Fruit fly (Drosophila melanogaster) whole organism, pupa: ENCODE measurements around the gene CG3592.

Experiments used
- CG10348 ChIP-seq: fragments of 200-800 bp; sonication (Bioruptor generic); IDR thresholded peaks from 2 replicates; pipeline ENCODE4 v1.3.6; 2022; ENCODE audit warnings: missing biosample characterization, missing genetic modification characterization
- CG12605 ChIP-seq: fragments of 200-800 bp; sonication (Bioruptor generic); IDR thresholded peaks from 2 replicates; pipeline ENCODE4 v1.3.6; 2022; ENCODE audit warnings: missing biosample characterization, missing genetic modification characterization
- CG14655 ChIP-seq: fragments of 200-800 bp; sonication (Bioruptor generic); optimal IDR thresholded peaks from 3 replicates; lab custom pipeline; 2017; ENCODE audit warnings: mild to moderate bottlenecking, missing biosample characterization, missing genetic modification reagents, missing genetic modification characterization
- CG15710 ChIP-seq: fragments of 200-800 bp; sonication (Bioruptor generic); optimal IDR thresholded peaks from 2 replicates; lab custom pipeline; 2018; ENCODE audit warnings: missing biosample characterization, mild to moderate bottlenecking, missing genetic modification characterization, moderate library complexity
- CG17806 ChIP-seq: fragments of 200-800 bp; sonication (Bioruptor generic); optimal IDR thresholded peaks from 2 replicates; lab custom pipeline; 2018; ENCODE audit warnings: missing biosample characterization, mild to moderate bottlenecking, missing genetic modification characterization, moderate library complexity
- CG8301 ChIP-seq: fragments of 200-800 bp; sonication (Bioruptor generic); optimal IDR thresholded peaks from 2 replicates; lab custom pipeline; 2018; ENCODE audit warnings: missing biosample characterization, mild to moderate bottlenecking, missing genetic modification characterization
- CG9948 ChIP-seq: fragments of 200-800 bp; sonication (Bioruptor generic); optimal IDR thresholded peaks from 2 replicates; lab custom pipeline; 2018; ENCODE audit warnings: missing biosample characterization, mild to moderate bottlenecking, missing genetic modification characterization, moderate library complexity
- EcR ChIP-seq: fragments of 200-800 bp; sonication (Bioruptor generic); optimal IDR thresholded peaks from 3 replicates; lab custom pipeline; 2019; ENCODE audit warnings: missing biosample characterization, missing genetic modification characterization, mild to moderate bottlenecking, moderate library complexity, missing genetic modification reagents
- Ets98B ChIP-seq: fragments of 200-800 bp; sonication (Bioruptor generic); IDR thresholded peaks from 2 replicates; pipeline ENCODE4 v1.3.6; 2022; ENCODE audit warnings: missing biosample characterization, missing genetic modification characterization
- Pif1B ChIP-seq: fragments of 200-800 bp; sonication (Bioruptor generic); optimal IDR thresholded peaks from 3 replicates; lab custom pipeline; 2016; ENCODE audit warnings: missing biosample characterization, missing genetic modification characterization
- Snoo ChIP-seq: fragments of 200-800 bp; sonication (Bioruptor generic); optimal IDR thresholded peaks from 3 replicates; lab custom pipeline; 2017; ENCODE audit warnings: missing biosample characterization, mild to moderate bottlenecking, missing genetic modification characterization, inconsistent platforms
- fd96Ca ChIP-seq: fragments of 200-800 bp; sonication (Bioruptor generic); IDR thresholded peaks from 3 replicates; pipeline ENCODE4 v1.3.6; 2022; ENCODE audit warnings: missing biosample characterization, missing genetic modification characterization
- gl ChIP-seq: fragments of 200-800 bp; sonication (Bioruptor generic); optimal IDR thresholded peaks from 2 replicates; lab custom pipeline; 2018; ENCODE audit warnings: missing biosample characterization, mild to moderate bottlenecking, missing genetic modification characterization
- rn ChIP-seq: fragments of 200-800 bp; sonication (Bioruptor generic); IDR thresholded peaks from 2 replicates; pipeline ENCODE4 v1.3.6; 2022; ENCODE audit warnings: missing biosample characterization, missing genetic modification characterization

dm6 chrX:2936727-2937126 lies 1.8 kb downstream of the CG3592 start, which contains the start of gene CG3598:
- TF ChIP-seq rn (GFP tag; lab: Robert Waterston, UW): no peak
- TF ChIP-seq CG15710 (tag; lab: Kevin White, UChicago): no peak
- TF ChIP-seq CG14655 (GFP tag; lab: Kevin White, UChicago): no peak
- no peak for TF ChIP-seq CG10348 (GFP tag; lab: Robert Waterston, UW)
- no peak for TF ChIP-seq Pif1B (GFP tag; lab: Kevin White, UChicago)
- no peak for TF ChIP-seq CG9948 (tag; lab: Kevin White, UChicago)
- no peak for TF ChIP-seq CG17806 (tag; lab: Kevin White, UChicago)
- no peak for TF ChIP-seq CG12605 (GFP tag; lab: Robert Waterston, UW)
- no peak for TF ChIP-seq EcR
- no peak for TF ChIP-seq Ets98B (GFP tag; lab: Robert Waterston, UW)
- TF ChIP-seq CG8301: no peak
- TF ChIP-seq gl (tag; lab: Kevin White, UChicago): no peak
- no peak for TF ChIP-seq fd96Ca (GFP tag; lab: Robert Waterston, UW)
- no peak for TF ChIP-seq Snoo (tag; lab: Kevin White, UChicago)
